Worm (Caenorhabditis elegans) whole organism, L4 larva: ENCODE data around the gene sri-39.
A peak's percentile ranks its signal among the peaks of the same experiment; 100 is the strongest.
"Not testable (repeated sequence)": the region's sequence is repeated elsewhere in the genome, so short reads cannot be mapped to it uniquely, and the experiment has no call there.

Source experiments
- F49E8.2 ChIP-seq: sonication (generic microtip); optimal IDR thresholded peaks from 2 replicates; lab custom pipeline; 2016; ENCODE audit warnings: missing compliant biosample characterization, mild to moderate bottlenecking, missing genetic modification characterization, borderline replicate concordance
- T20F7.1 ChIP-seq: fragments of 200-800 bp; sonication (Bioruptor generic); optimal IDR thresholded peaks from 2 replicates; lab custom pipeline; 2018; ENCODE audit warnings: mild to moderate bottlenecking, missing genetic modification characterization, missing compliant biosample characterization
- T26A8.4 ChIP-seq: fragments of 200-800 bp; sonication (Bioruptor generic); IDR thresholded peaks from 2 replicates; pipeline ENCODE4 v1.3.6; 2022; ENCODE audit warnings: missing genetic modification characterization, missing compliant biosample characterization
- Y105C5A.15 ChIP-seq: fragments of 200-800 bp; sonication (Bioruptor generic); IDR thresholded peaks from 2 replicates; pipeline ENCODE4 v1.3.6; 2022; ENCODE audit warnings: missing genetic modification characterization, missing compliant biosample characterization
- Y75B8A.6 ChIP-seq: fragments of 200-800 bp; sonication (Bioruptor generic); IDR thresholded peaks from 2 replicates; pipeline ENCODE4 v1.3.6; 2022; ENCODE audit warnings: missing genetic modification reagents, missing genetic modification characterization, missing compliant biosample characterization
- ZK546.5 ChIP-seq, 2 experiments: sonication (generic microtip); optimal IDR thresholded peaks; 2 replicates each; lab custom pipeline; 2017; ENCODE audit warnings: missing biosample characterization in 2 of 2, missing genetic modification characterization in 2 of 2
- aha-1 ChIP-seq: fragments of 150-350 bp; peaks from one replicate; lab custom pipeline; 2014; ENCODE audit warnings: missing biosample characterization, missing genetic modification characterization
- aly-2 ChIP-seq: sonication (generic microtip); optimal IDR thresholded peaks from 2 replicates; lab custom pipeline; 2018; ENCODE audit warnings: missing biosample characterization, missing genetic modification characterization
- ama-1 ChIP-seq: fragments of 150-350 bp; optimal IDR thresholded peaks from 2 replicates; lab custom pipeline; 2014; ENCODE audit warnings: inconsistent platforms, mixed read lengths
- arid-1 ChIP-seq: fragments of 200-800 bp; sonication (Bioruptor generic); conservative IDR thresholded peaks from 2 replicates; pipeline ENCODE4 v1.3.6; 2022; ENCODE audit warnings: missing genetic modification reagents, missing genetic modification characterization, missing compliant biosample characterization
- ceh-28 ChIP-seq: fragments of 150-350 bp; optimal IDR thresholded peaks from 2 replicates; lab custom pipeline; 2014; ENCODE audit warnings: missing biosample characterization, missing genetic modification reagents, missing genetic modification characterization
- ceh-82 ChIP-seq: sonication (generic microtip); optimal IDR thresholded peaks from 2 replicates; lab custom pipeline; 2017; ENCODE audit warnings: missing biosample characterization, missing genetic modification characterization
- ces-1 ChIP-seq: fragments of 150-350 bp; sonication (generic microtip); optimal IDR thresholded peaks from 4 replicates; lab custom pipeline; 2014; ENCODE audit warnings: missing biosample characterization, missing genetic modification reagents, missing genetic modification characterization
- ctbp-1 ChIP-seq: fragments of 200-800 bp; sonication (Bioruptor generic); IDR thresholded peaks from 2 replicates; pipeline ENCODE4 v1.3.6; 2022; ENCODE audit warnings: missing genetic modification reagents, missing genetic modification characterization, missing compliant biosample characterization
- daf-12 ChIP-seq: fragments of 150-350 bp; optimal IDR thresholded peaks from 2 replicates; lab custom pipeline; 2014; ENCODE audit warnings: missing biosample characterization, missing genetic modification reagents, missing genetic modification characterization
- dmd-6 ChIP-seq: fragments of 200-800 bp; sonication (Bioruptor generic); IDR thresholded peaks from 2 replicates; pipeline ENCODE4 v1.3.6; 2022; ENCODE audit warnings: missing genetic modification reagents, missing genetic modification characterization, missing compliant biosample characterization
- egl-27 ChIP-seq: sonication (generic microtip); optimal IDR thresholded peaks from 3 replicates; lab custom pipeline; 2017; ENCODE audit warnings: missing biosample characterization, missing genetic modification reagents, missing genetic modification characterization
- egl-43 ChIP-seq: fragments of 200-800 bp; sonication (Bioruptor generic); IDR thresholded peaks from 2 replicates; pipeline ENCODE4 v1.3.6; 2022; ENCODE audit warnings: missing genetic modification reagents, missing genetic modification characterization, missing compliant biosample characterization
- fos-1 ChIP-seq: fragments of 150-350 bp; optimal IDR thresholded peaks from 2 replicates; lab custom pipeline; 2014; ENCODE audit warnings: missing biosample characterization, missing genetic modification characterization
- hmg-1.1 ChIP-seq: fragments of 200-800 bp; sonication (Bioruptor generic); IDR thresholded peaks from 2 replicates; pipeline ENCODE4 v1.3.6; 2022; ENCODE audit warnings: missing genetic modification reagents, missing genetic modification characterization, missing compliant biosample characterization
- jun-1 ChIP-seq: fragments of 150-350 bp; optimal IDR thresholded peaks from 2 replicates; lab custom pipeline; 2014; ENCODE audit warnings: missing biosample characterization, missing genetic modification reagents, missing genetic modification characterization
- lim-7 ChIP-seq: fragments of 200-800 bp; sonication (Bioruptor generic); IDR thresholded peaks from 2 replicates; pipeline ENCODE4 v1.3.6; 2022; ENCODE audit warnings: missing genetic modification characterization, missing compliant biosample characterization
- lin-15B ChIP-seq: fragments of 150-350 bp; sonication (generic microtip); optimal IDR thresholded peaks from 3 replicates; lab custom pipeline; 2014; ENCODE audit warnings: missing biosample characterization, missing genetic modification characterization
- lir-3 ChIP-seq: sonication (generic microtip); optimal IDR thresholded peaks from 2 replicates; lab custom pipeline; 2016; ENCODE audit warnings: mild to moderate bottlenecking, missing genetic modification characterization, missing compliant biosample characterization
- madf-5 ChIP-seq, 2 experiments: fragments of 200-800 bp; sonication (Bioruptor generic); IDR thresholded peaks; 2 replicates each; pipeline ENCODE4 v1.3.6; 2022; ENCODE audit warnings: missing compliant biosample characterization in 2 of 2, missing genetic modification characterization in 2 of 2
- mep-1 ChIP-seq: fragments of 150-350 bp; sonication (generic microtip); optimal IDR thresholded peaks from 3 replicates; lab custom pipeline; 2014; ENCODE audit warnings: missing biosample characterization, missing genetic modification characterization
- mes-2 ChIP-seq: sonication (generic microtip); optimal IDR thresholded peaks from 2 replicates; lab custom pipeline; 2016; ENCODE audit warnings: missing genotype, mild to moderate bottlenecking, missing genetic modification characterization, missing compliant biosample characterization; ENCODE audit not compliant: poor library complexity, severe bottlenecking
- mxl-3 ChIP-seq: fragments of 200-800 bp; sonication (Bioruptor generic); optimal IDR thresholded peaks from 2 replicates; lab custom pipeline; 2018; ENCODE audit warnings: mild to moderate bottlenecking, missing genetic modification characterization, missing compliant biosample characterization
- nhr-111 ChIP-seq: fragments of 200-800 bp; sonication (Bioruptor generic); optimal IDR thresholded peaks from 2 replicates; lab custom pipeline; 2018; ENCODE audit warnings: mild to moderate bottlenecking, missing genetic modification characterization, missing compliant biosample characterization
- nhr-25 ChIP-seq: sonication (generic microtip); optimal IDR thresholded peaks from 2 replicates; lab custom pipeline; 2017; ENCODE audit warnings: missing genetic modification characterization, mild to moderate bottlenecking, missing compliant biosample characterization, antibody characterized with exemption, moderate library complexity, borderline replicate concordance; ENCODE audit not compliant: insufficient read depth
- nhr-41 ChIP-seq: fragments of 200-800 bp; sonication (Bioruptor generic); IDR thresholded peaks from 2 replicates; pipeline ENCODE4 v1.3.6; 2022; ENCODE audit warnings: missing genetic modification reagents, missing genetic modification characterization, missing compliant biosample characterization
- nhr-48 ChIP-seq: sonication (generic microtip); optimal IDR thresholded peaks from 2 replicates; lab custom pipeline; 2016; ENCODE audit warnings: mild to moderate bottlenecking, missing genetic modification characterization, missing compliant biosample characterization
- pha-4 ChIP-seq, 2 experiments: fragments of 150-350 bp in 1 of 2; fragments of 200-800 bp in 1 of 2; sonication (Bioruptor generic) in 1 of 2; IDR thresholded peaks in 1 of 2; optimal IDR thresholded peaks in 1 of 2; 2 replicates each; pipeline versions ENCODE4 v1.3.6 to Lab custom; 2014 to 2022; ENCODE audit warnings: missing genetic modification characterization in 2 of 2, missing genetic modification reagents in 2 of 2, missing biosample characterization in 1 of 2, missing compliant biosample characterization in 1 of 2
- php-3 ChIP-seq: fragments of 200-800 bp; sonication (Bioruptor generic); IDR thresholded peaks from 2 replicates; pipeline ENCODE4 v1.3.6; 2022; ENCODE audit warnings: missing genetic modification reagents, missing genetic modification characterization, missing compliant biosample characterization
- pqm-1 ChIP-seq: sonication (generic microtip); optimal IDR thresholded peaks from 2 replicates; lab custom pipeline; 2017; ENCODE audit warnings: missing biosample characterization, missing genetic modification characterization
- set-16 ChIP-seq: fragments of 200-800 bp; sonication (Bioruptor generic); IDR thresholded peaks from 2 replicates; pipeline ENCODE4 v1.3.6; 2022; ENCODE audit warnings: missing genetic modification reagents, missing genetic modification characterization, missing compliant biosample characterization
- skn-1 ChIP-seq: fragments of 150-350 bp; optimal IDR thresholded peaks from 2 replicates; lab custom pipeline; 2014; ENCODE audit warnings: missing biosample characterization, missing genetic modification characterization
- unc-130 ChIP-seq: sonication (generic microtip); optimal IDR thresholded peaks from 2 replicates; lab custom pipeline; 2016; ENCODE audit warnings: missing genetic modification reagents, missing genetic modification characterization, missing compliant biosample characterization
- unc-62 ChIP-seq, 3 experiments: fragments of 150-350 bp in 1 of 3; sonication (generic microtip); optimal IDR thresholded peaks in 2 of 3; peaks in 1 of 3; 1 replicate in 1 of 3; 2 replicates in 2 of 3; lab custom pipeline; 2014 to 2017; ENCODE audit warnings: missing biosample characterization in 3 of 3, missing genetic modification characterization in 3 of 3, missing genetic modification reagents in 3 of 3, missing genotype in 1 of 3
- zag-1 ChIP-seq: fragments of 150-350 bp; optimal IDR thresholded peaks from 2 replicates; lab custom pipeline; 2014; ENCODE audit warnings: missing biosample characterization, missing genetic modification characterization
- zip-2 ChIP-seq: fragments of 150-350 bp; optimal IDR thresholded peaks from 2 replicates; lab custom pipeline; 2014; ENCODE audit warnings: missing biosample characterization, missing genetic modification characterization

The sri-39 gene

ce11 chrII:2545925-2546324 is 41.4 kb upstream of the sri-39 start, which contains the start of gene K02F6.3:
Gene K02F6.3, plus strand, starts transcription at chrII:2546225.
- no peak for TF ChIP-seq aha-1 (tag; lab: Kevin White, UChicago)
- TF ChIP-seq pqm-1 (tag; lab: Kevin White, UChicago) = no peak
- TF ChIP-seq dmd-6 (GFP tag; lab: Robert Waterston, UW) = no peak
- no peak for TF ChIP-seq T26A8.4
- TF ChIP-seq Y105C5A.15 = no peak
- TF ChIP-seq lir-3 = no peak
- TF ChIP-seq ceh-82 (tag; lab: Kevin White, UChicago) = no peak
- no peak for TF ChIP-seq jun-1 (tag; lab: Kevin White, UChicago)
- TF ChIP-seq mxl-3 (GFP tag; lab: Kevin White, UChicago) = no peak
- TF ChIP-seq T20F7.1 (GFP tag; lab: Kevin White, UChicago) = no peak
- no peak for TF ChIP-seq php-3
- TF ChIP-seq ama-1 (lab: Kevin White, UChicago) = no peak
- TF ChIP-seq skn-1 (tag; lab: Kevin White, UChicago) = no peak
- TF ChIP-seq nhr-111 = no peak
- no peak for TF ChIP-seq ZK546.5 (tag; optimal IDR thresholded peaks at IDR 0.05; lab: Kevin White, UChicago)
- TF ChIP-seq nhr-48 (tag; lab: Kevin White, UChicago) = no peak
- no peak for TF ChIP-seq lim-7

DNA sequence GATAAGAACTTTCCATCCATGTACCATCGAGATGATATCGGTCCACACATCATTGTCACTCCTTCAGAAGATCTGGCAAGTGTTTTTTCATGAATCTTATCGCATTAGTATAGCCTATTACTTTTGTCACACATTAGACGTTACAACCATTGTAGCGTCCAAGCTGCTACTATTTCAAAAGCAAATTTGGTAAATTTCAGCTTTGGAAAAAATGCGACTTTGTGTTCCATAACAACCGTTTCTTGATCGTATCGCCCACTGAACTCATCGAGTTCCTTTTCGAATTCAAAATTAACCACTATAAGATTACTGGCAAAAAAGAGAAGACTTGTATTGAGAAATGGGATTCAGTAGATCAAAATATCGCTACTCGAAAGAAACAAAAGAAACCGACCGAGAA is 34.3 kb upstream of the sri-39 start:
- peak in 1 of 2 experiments; percentile 90 for TF ChIP-seq unc-62 (GFP tag; optimal IDR thresholded peaks at IDR 0.05 in 1 of 2; lab: Kevin White, UChicago)
- TF ChIP-seq unc-62 (tag; optimal IDR thresholded peaks at IDR 0.05; lab: Kevin White, UChicago) = no peak
- TF ChIP-seq ces-1 (GFP tag; lab: Kevin White, UChicago) = no peak
- TF ChIP-seq aha-1 (tag; lab: Kevin White, UChicago) = peak; percentile 35
- TF ChIP-seq, all 104 proteins: peak for 2

- not testable (repeated sequence) for TF ChIP-seq Y75B8A.6 (GFP tag; lab: Robert Waterston, UW); nhr-41 (GFP tag; lab: Robert Waterston, UW); ceh-28 (tag; lab: Kevin White, UChicago)
Measured at ce11 chrII:2553662-2554061, 33.6 kb upstream of the sri-39 start, which contains the start of gene K02F6.1. Gene K02F6.1, plus strand, starts transcription at chrII:2553962.

DNA sequence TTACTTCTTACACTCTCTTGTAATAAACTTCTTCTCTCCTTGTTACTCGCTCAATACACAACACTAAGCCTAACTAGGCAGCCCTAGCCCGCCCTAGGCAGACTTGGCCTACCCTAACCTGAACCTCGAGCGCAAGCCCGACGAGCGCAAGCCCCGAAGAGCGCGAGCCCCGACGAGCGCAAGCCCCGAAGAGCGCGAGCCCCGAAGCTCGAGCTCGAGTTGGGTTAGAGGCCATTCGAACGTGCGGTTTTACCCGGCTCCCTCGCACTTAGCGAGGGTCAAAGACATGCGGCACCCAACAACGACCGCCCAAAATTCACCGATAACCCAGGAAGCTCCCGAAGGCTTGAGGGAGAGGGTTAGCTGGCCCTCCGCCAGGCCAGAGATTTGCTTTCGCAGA is 30.9 kb upstream of the sri-39 start:
- TF ChIP-seq ctbp-1 (GFP tag; lab: Robert Waterston, UW) (0 out of 2 replicates have a peak, but pooled peaks have one; percentile 8), set-16 (peak; percentile 97), php-3 (0 out of 2 replicates have a peak, but pooled peaks have one; percentile 15), egl-43 (GFP tag; lab: Robert Waterston, UW) (peak; percentile 38; the same call in 1 of the 2 replicates)

- TF ChIP-seq unc-130 (GFP tag; lab: Kevin White, UChicago) (no peak), lin-15B (tag; lab: Kevin White, UChicago) (no peak), zag-1 (tag; lab: Kevin White, UChicago) (no peak), pha-4 (GFP tag; IDR thresholded peaks at IDR 0.05; lab: Robert Waterston, UW) (no peak), pha-4 (tag; optimal IDR thresholded peaks at IDR 0.05; lab: Kevin White, UChicago) (no peak), egl-27 (tag; lab: Kevin White, UChicago) (no peak), fos-1 (no peak)
Measured at ce11 chrII:2563973-2564372, 23.3 kb upstream of the sri-39 start, which contains the start of gene nep-18. Gene nep-18, minus strand, starts transcription at chrII:2564073.

DNA sequence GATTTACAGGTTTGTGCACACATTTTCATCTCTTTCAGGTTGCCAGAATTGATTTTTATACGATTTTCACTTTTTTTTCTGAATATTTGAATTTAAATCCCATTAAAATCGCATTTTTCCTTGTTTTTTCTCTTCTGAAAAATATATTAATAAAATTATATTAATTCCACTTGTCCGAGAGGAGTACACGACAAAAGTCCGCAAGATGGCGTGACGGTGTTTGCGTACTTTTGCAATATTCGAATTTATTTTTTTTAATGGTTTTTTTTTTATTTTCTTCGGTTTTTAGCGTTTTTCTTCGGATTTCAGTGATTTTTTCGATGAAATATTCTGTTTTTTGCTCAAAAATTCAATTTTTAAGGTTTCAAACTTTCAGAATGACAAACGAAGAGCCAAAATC is 22.4 kb upstream of the sri-39 start, which contains the start of gene usp-39:
Gene usp-39 (plus strand): TSS at position 377 of the 400 bp plus-strand sequence.
- TF ChIP-seq lin-15B (tag; lab: Kevin White, UChicago) = no peak
- TF ChIP-seq nhr-25 (tag; lab: Kevin White, UChicago) = no peak
- TF ChIP-seq mep-1 (tag; lab: Kevin White, UChicago) = peak; percentile 93
- peak; percentile 18 for TF ChIP-seq zip-2 (tag; lab: Kevin White, UChicago)
- no peak for TF ChIP-seq unc-62 (GFP tag; optimal IDR thresholded peaks at IDR 0.05 in 1 of 2; lab: Kevin White, UChicago)
- no peak for TF ChIP-seq unc-62 (tag; optimal IDR thresholded peaks at IDR 0.05; lab: Kevin White, UChicago)
- TF ChIP-seq zag-1 (tag; lab: Kevin White, UChicago) = no peak
- TF ChIP-seq F49E8.2 = peak; percentile 35
- 0 out of 2 replicates have a peak, but pooled peaks have one; percentile 19 for TF ChIP-seq arid-1
- TF ChIP-seq egl-43 (GFP tag; lab: Robert Waterston, UW) = no peak
- TF ChIP-seq madf-5 (GFP tag; IDR thresholded peaks at IDR 0.05; lab: Robert Waterston, UW) = no peak
- no peak for TF ChIP-seq aly-2 (tag; lab: Kevin White, UChicago)
- no peak for TF ChIP-seq ama-1 (lab: Kevin White, UChicago)
- peak; percentile 62; the same call in 1 of the 2 replicates for TF ChIP-seq hmg-1.1
- no peak for TF ChIP-seq daf-12 (tag; lab: Kevin White, UChicago)
- peak; percentile 95 for TF ChIP-seq mes-2
